Fruit fly (Drosophila melanogaster): ENCODE data around the gene CG17032.

Gene CG17032

dm6 chr3L:15958612-15959315, at the start of gene CG17032:
TSS of gene CG17032 (plus strand) at chr3L:15958843.
- no peak for TF ChIP-seq CG8478 (optimal IDR thresholded peaks at IDR 0.05)
- TF ChIP-seq pan (optimal IDR thresholded peaks at IDR 0.05): no peak
- no peak for TF ChIP-seq EcR (GFP tag; optimal IDR thresholded peaks at IDR 0.05)
- no peak for TF ChIP-seq Dll (optimal IDR thresholded peaks at IDR 0.05)
- TF ChIP-seq psq (optimal IDR thresholded peaks at IDR 0.05): no peak
- no peak for TF ChIP-seq usp (GFP tag; optimal IDR thresholded peaks at IDR 0.05)

- no peak for TF ChIP-seq psq (optimal IDR thresholded peaks at IDR 0.05)
- peak; percentile 28 for TF ChIP-seq Dll (optimal IDR thresholded peaks at IDR 0.05)
- TF ChIP-seq pan (optimal IDR thresholded peaks at IDR 0.05): no peak
- TF ChIP-seq CG8478 (optimal IDR thresholded peaks at IDR 0.05): no peak
Observed at dm6 chr3L:15921043-15921621, 37.5 kb upstream of the CG17032 start.

dm6 chr3L:15923352-15923751, 35.3 kb upstream of the CG17032 start:
- TF ChIP-seq CG8478 (optimal IDR thresholded peaks at IDR 0.05): no peak
- TF ChIP-seq pan (optimal IDR thresholded peaks at IDR 0.05): no peak
- TF ChIP-seq usp (GFP tag; optimal IDR thresholded peaks at IDR 0.05): no peak
- TF ChIP-seq EcR (GFP tag; optimal IDR thresholded peaks at IDR 0.05): no peak
- TF ChIP-seq psq (optimal IDR thresholded peaks at IDR 0.05): no peak
- TF ChIP-seq Dll (optimal IDR thresholded peaks at IDR 0.05): no peak

- no peak for TF ChIP-seq psq (optimal IDR thresholded peaks at IDR 0.05)
- no peak for TF ChIP-seq CG8478 (optimal IDR thresholded peaks at IDR 0.05)
- no peak for TF ChIP-seq pan (optimal IDR thresholded peaks at IDR 0.05)
- TF ChIP-seq usp (GFP tag; optimal IDR thresholded peaks at IDR 0.05): no peak
- no peak for TF ChIP-seq EcR (GFP tag; optimal IDR thresholded peaks at IDR 0.05)
- TF ChIP-seq Dll (optimal IDR thresholded peaks at IDR 0.05): no peak
Observed at dm6 chr3L:15924319-15924718, 34.3 kb upstream of the CG17032 start.

- TF ChIP-seq Dll (optimal IDR thresholded peaks at IDR 0.05) (no peak), EcR (GFP tag; optimal IDR thresholded peaks at IDR 0.05) (peak in 1 of 2 experiments; percentile 1), psq (optimal IDR thresholded peaks at IDR 0.05) (no peak), usp (GFP tag; optimal IDR thresholded peaks at IDR 0.05) (no peak), pan (optimal IDR thresholded peaks at IDR 0.05) (no peak), CG8478 (optimal IDR thresholded peaks at IDR 0.05) (no peak)
Observed at dm6 chr3L:15924811-15925437, 33.7 kb upstream of the CG17032 start, which contains the start of gene sff. TSS of gene sff (minus strand) at chr3L:15924861.

dm6 chr3L:15940823-15941222, 17.8 kb upstream of the CG17032 start:
- no peak for TF ChIP-seq CG8478 (optimal IDR thresholded peaks at IDR 0.05)
- TF ChIP-seq usp (GFP tag; optimal IDR thresholded peaks at IDR 0.05): no peak
- no peak for TF ChIP-seq psq (optimal IDR thresholded peaks at IDR 0.05)
- TF ChIP-seq pan (optimal IDR thresholded peaks at IDR 0.05): no peak
- TF ChIP-seq Dll (optimal IDR thresholded peaks at IDR 0.05): no peak
- no peak for TF ChIP-seq EcR (GFP tag; optimal IDR thresholded peaks at IDR 0.05)

- TF ChIP-seq psq (optimal IDR thresholded peaks at IDR 0.05): no peak
- TF ChIP-seq pan (optimal IDR thresholded peaks at IDR 0.05): no peak
- TF ChIP-seq Dll (optimal IDR thresholded peaks at IDR 0.05): no peak
- no peak for TF ChIP-seq CG8478 (optimal IDR thresholded peaks at IDR 0.05)
- no peak for TF ChIP-seq EcR (GFP tag; optimal IDR thresholded peaks at IDR 0.05)
- no peak for TF ChIP-seq usp (GFP tag; optimal IDR thresholded peaks at IDR 0.05)
Observed at dm6 chr3L:15952287-15952686, 6.4 kb upstream of the CG17032 start.

dm6 chr3L:15952909-15953308, 5.7 kb upstream of the CG17032 start:
- TF ChIP-seq CG8478 (optimal IDR thresholded peaks at IDR 0.05) (no peak), psq (optimal IDR thresholded peaks at IDR 0.05) (no peak), pan (optimal IDR thresholded peaks at IDR 0.05) (no peak), usp (GFP tag; optimal IDR thresholded peaks at IDR 0.05) (no peak), Dll (optimal IDR thresholded peaks at IDR 0.05) (no peak), EcR (GFP tag; optimal IDR thresholded peaks at IDR 0.05) (no peak)

- no peak for TF ChIP-seq usp (GFP tag; optimal IDR thresholded peaks at IDR 0.05)
- no peak for TF ChIP-seq Dll (optimal IDR thresholded peaks at IDR 0.05)
- TF ChIP-seq psq (optimal IDR thresholded peaks at IDR 0.05): no peak
- no peak for TF ChIP-seq pan (optimal IDR thresholded peaks at IDR 0.05)
- no peak for TF ChIP-seq EcR (GFP tag; optimal IDR thresholded peaks at IDR 0.05)
- no peak for TF ChIP-seq CG8478 (optimal IDR thresholded peaks at IDR 0.05)
Observed at dm6 chr3L:15953892-15954291, 4.8 kb upstream of the CG17032 start.

- TF ChIP-seq Dll (optimal IDR thresholded peaks at IDR 0.05): no peak
- TF ChIP-seq EcR (GFP tag; optimal IDR thresholded peaks at IDR 0.05): no peak
- no peak for TF ChIP-seq CG8478 (optimal IDR thresholded peaks at IDR 0.05)
- TF ChIP-seq pan (optimal IDR thresholded peaks at IDR 0.05): no peak
- no peak for TF ChIP-seq psq (optimal IDR thresholded peaks at IDR 0.05)
- TF ChIP-seq usp (GFP tag; optimal IDR thresholded peaks at IDR 0.05): no peak
Observed at dm6 chr3L:15954784-15955427, 3.7 kb upstream of the CG17032 start, which contains the start of the genes Pka-C3 and GXIVsPLA2. TSS of gene Pka-C3 (minus strand) at chr3L:15954797. TSS of gene GXIVsPLA2 (plus strand) at chr3L:15955096.

- TF ChIP-seq EcR (GFP tag; optimal IDR thresholded peaks at IDR 0.05) (no peak), usp (GFP tag; optimal IDR thresholded peaks at IDR 0.05) (no peak), pan (optimal IDR thresholded peaks at IDR 0.05) (no peak), Dll (optimal IDR thresholded peaks at IDR 0.05) (no peak), psq (optimal IDR thresholded peaks at IDR 0.05) (no peak), CG8478 (optimal IDR thresholded peaks at IDR 0.05) (no peak)
Observed at dm6 chr3L:15956448-15957010, 2.1 kb upstream of the CG17032 start, which contains the start of gene elgi. TSS of gene elgi (plus strand) at chr3L:15956550.

Measured in whole organism.